Fruit fly (Drosophila melanogaster) whole organism, prepupa: ENCODE results near the gene CG14907.

Source experiments
- Blimp-1 ChIP-seq: fragments of 200-800 bp; sonication (Bioruptor generic); optimal IDR thresholded peaks from 3 replicates; lab custom pipeline; 2017; ENCODE audit warnings: missing biosample characterization, missing genetic modification characterization, mild to moderate bottlenecking, moderate library complexity, missing genetic modification reagents
- CG10631 ChIP-seq: fragments of 200-800 bp; sonication (Bioruptor generic); optimal IDR thresholded peaks from 2 replicates; lab custom pipeline; 2016; ENCODE audit warnings: missing biosample characterization, missing genetic modification characterization
- CG10669 ChIP-seq: fragments of 200-800 bp; sonication (Bioruptor generic); optimal IDR thresholded peaks from 3 replicates; lab custom pipeline; 2018; ENCODE audit warnings: missing biosample characterization, mild to moderate bottlenecking, missing genetic modification characterization, moderate library complexity
- CG15336 ChIP-seq: fragments of 200-800 bp; sonication (Bioruptor generic); IDR thresholded peaks from 2 replicates; pipeline ENCODE4 v1.3.6; 2022; ENCODE audit warnings: missing biosample characterization, missing genetic modification characterization
- CG16779 ChIP-seq: fragments of 200-800 bp; sonication (Bioruptor generic); optimal IDR thresholded peaks from 3 replicates; lab custom pipeline; 2017; ENCODE audit warnings: missing biosample characterization, mild to moderate bottlenecking, missing genetic modification characterization
- CG9139 ChIP-seq: fragments of 200-800 bp; sonication (Bioruptor generic); optimal IDR thresholded peaks from 3 replicates; lab custom pipeline; 2017; ENCODE audit warnings: missing biosample characterization, mild to moderate bottlenecking, missing genetic modification characterization
- Hr39 ChIP-seq: fragments of 200-800 bp; sonication (Bioruptor generic); optimal IDR thresholded peaks from 2 replicates; lab custom pipeline; 2016; ENCODE audit warnings: missing biosample characterization, missing genetic modification characterization
- dac ChIP-seq: fragments of 200-800 bp; sonication (Bioruptor generic); optimal IDR thresholded peaks from 2 replicates; lab custom pipeline; 2017; ENCODE audit warnings: missing biosample characterization, mild to moderate bottlenecking, missing genetic modification characterization
- dsx ChIP-seq: fragments of 200-800 bp; optimal IDR thresholded peaks from 3 replicates; lab custom pipeline; 2019; ENCODE audit warnings: missing biosample characterization, mild to moderate bottlenecking, missing genetic modification characterization, moderate library complexity; ENCODE audit not compliant: poor library complexity, severe bottlenecking
- fd59A ChIP-seq: fragments of 200-800 bp; sonication (Bioruptor generic); optimal IDR thresholded peaks from 2 replicates; lab custom pipeline; 2017; ENCODE audit warnings: missing biosample characterization, mild to moderate bottlenecking, missing genetic modification characterization, missing genetic modification reagents

- TF ChIP-seq CG16779 (tag; lab: Kevin White, UChicago) (no peak), CG10669 (no peak), Blimp-1 (GFP tag; lab: Kevin White, UChicago) (no peak), fd59A (GFP tag; lab: Kevin White, UChicago) (no peak), dsx (GFP tag; lab: Kevin White, UChicago) (no peak), CG9139 (GFP tag; lab: Kevin White, UChicago) (no peak), CG15336 (GFP tag; lab: Robert Waterston, UW) (no peak), Hr39 (GFP tag; lab: Kevin White, UChicago) (no peak), CG10631 (no peak), dac (GFP tag; lab: Kevin White, UChicago) (no peak)
Measured at dm6 chr3R:16652091-16652490, at the start of gene CG14907.
